Worm (Caenorhabditis elegans) whole organism, mixed stage, embryonic: ENCODE data around the gene fbxa-99.

Experiments used
- cnd-1 ChIP-seq: fragments of 200-800 bp; sonication (Bioruptor generic); optimal IDR thresholded peaks from 2 replicates; lab custom pipeline; 2018; ENCODE audit warnings: mild to moderate bottlenecking, missing genetic modification characterization, missing compliant biosample characterization
- lsy-2 ChIP-seq: fragments of 150-350 bp; optimal IDR thresholded peaks from 2 replicates; lab custom pipeline; 2014; ENCODE audit warnings: missing biosample characterization, missing genetic modification characterization
- sptf-1 ChIP-seq: sonication (generic microtip); optimal IDR thresholded peaks from 2 replicates; lab custom pipeline; 2017; ENCODE audit warnings: mild to moderate bottlenecking, missing genetic modification characterization, moderate library complexity, missing compliant biosample characterization

ce11 chrV:15982733-15983344 lies at the start of gene fbxa-99, which contains the start of gene F36G9.13:
- no peak for TF ChIP-seq lsy-2 (tag; lab: Kevin White, UChicago)
- no peak for TF ChIP-seq cnd-1 (tag; lab: Kevin White, UChicago)
- TF ChIP-seq sptf-1 (tag; lab: Kevin White, UChicago) = no peak
